Worm (Caenorhabditis elegans) whole organism, young adult: ENCODE data around the gene C01G10.5.
A peak's percentile ranks its signal among the peaks of the same experiment; 100 is the strongest.

Source experiments
- B0336.3 ChIP-seq: fragments of 200-800 bp; sonication (Bioruptor generic); IDR thresholded peaks from 2 replicates; pipeline ENCODE4 v1.3.6; 2022; ENCODE audit warnings: missing genetic modification characterization, missing compliant biosample characterization
- C17E4.6 ChIP-seq: fragments of 200-800 bp; sonication (Bioruptor generic); IDR thresholded peaks from 2 replicates; pipeline ENCODE4 v1.3.6; 2022; ENCODE audit warnings: missing genetic modification reagents, missing genetic modification characterization, missing compliant biosample characterization
- F23B12.7 ChIP-seq: sonication (generic microtip); optimal IDR thresholded peaks from 2 replicates; lab custom pipeline; 2017; ENCODE audit warnings: missing genetic modification characterization, mild to moderate bottlenecking, missing compliant biosample characterization, antibody characterized with exemption, moderate library complexity; ENCODE audit not compliant: insufficient read depth
- F39B2.1 ChIP-seq: fragments of 200-800 bp; sonication (Bioruptor generic); IDR thresholded peaks from 2 replicates; pipeline ENCODE4 v1.3.6; 2022; ENCODE audit warnings: missing genetic modification reagents, missing genetic modification characterization, missing compliant biosample characterization
- F49E8.2 ChIP-seq: sonication (generic microtip); optimal IDR thresholded peaks from 3 replicates; lab custom pipeline; 2017; ENCODE audit warnings: missing genetic modification characterization, mild to moderate bottlenecking, missing compliant biosample characterization, antibody characterized with exemption, moderate library complexity; ENCODE audit not compliant: insufficient read depth
- K12H6.12 ChIP-seq: fragments of 200-800 bp; sonication (Bioruptor generic); optimal IDR thresholded peaks from 2 replicates; lab custom pipeline; 2018; ENCODE audit warnings: mild to moderate bottlenecking, missing genetic modification characterization, missing compliant biosample characterization
- Y67H2A.10 ChIP-seq: fragments of 200-800 bp; sonication (Bioruptor generic); conservative IDR thresholded peaks from 2 replicates; pipeline ENCODE4 v1.3.6; 2022; ENCODE audit warnings: missing genetic modification reagents, missing genetic modification characterization, missing compliant biosample characterization
- Y79H2A.3 ChIP-seq: fragments of 200-800 bp; sonication (Bioruptor generic); conservative IDR thresholded peaks from 2 replicates; pipeline ENCODE4 v1.3.6; 2022; ENCODE audit warnings: missing genetic modification reagents, missing genetic modification characterization, missing compliant biosample characterization
- ZK185.1 ChIP-seq: sonication (generic microtip); optimal IDR thresholded peaks from 2 replicates; lab custom pipeline; 2016; ENCODE audit warnings: mild to moderate bottlenecking, missing genetic modification characterization, missing compliant biosample characterization; ENCODE audit not compliant: poor library complexity, severe bottlenecking
- cebp-2 ChIP-seq: fragments of 200-800 bp; sonication (Bioruptor generic); IDR thresholded peaks from 2 replicates; pipeline ENCODE4 v1.3.6; 2022; ENCODE audit warnings: missing genetic modification characterization, missing compliant biosample characterization
- ceh-100 ChIP-seq: fragments of 200-800 bp; sonication (Bioruptor generic); IDR thresholded peaks from 2 replicates; pipeline ENCODE4 v1.3.6; 2022; ENCODE audit warnings: missing genetic modification reagents, missing genetic modification characterization, missing compliant biosample characterization
- ceh-27 ChIP-seq: fragments of 200-800 bp; sonication (Bioruptor generic); optimal IDR thresholded peaks from 2 replicates; lab custom pipeline; 2018; ENCODE audit warnings: mild to moderate bottlenecking, missing genetic modification characterization, moderate library complexity, missing compliant biosample characterization
- ceh-40 ChIP-seq: fragments of 200-800 bp; sonication (Bioruptor generic); IDR thresholded peaks from 2 replicates; pipeline ENCODE4 v1.3.6; 2022; ENCODE audit warnings: missing genetic modification characterization, missing compliant biosample characterization
- ceh-91 ChIP-seq: fragments of 200-800 bp; sonication (Bioruptor generic); IDR thresholded peaks from 2 replicates; pipeline ENCODE4 v1.3.6; 2022; ENCODE audit warnings: missing genetic modification reagents, missing genetic modification characterization, missing compliant biosample characterization
- dox-1 ChIP-seq: fragments of 200-800 bp; sonication (Bioruptor generic); IDR thresholded peaks from 2 replicates; pipeline ENCODE4 v1.3.6; 2022; ENCODE audit warnings: missing genetic modification reagents, missing genetic modification characterization, missing compliant biosample characterization
- dpff-1 ChIP-seq: sonication (generic microtip); optimal IDR thresholded peaks from 2 replicates; lab custom pipeline; 2017; ENCODE audit warnings: mild to moderate bottlenecking, missing genetic modification characterization, missing compliant biosample characterization
- dpl-1 ChIP-seq: fragments of 150-350 bp; optimal IDR thresholded peaks from 2 replicates; lab custom pipeline; 2014; ENCODE audit warnings: missing biosample characterization, missing genetic modification reagents, missing genetic modification characterization
- egrh-3 ChIP-seq: fragments of 200-800 bp; sonication (Bioruptor generic); IDR thresholded peaks from 2 replicates; pipeline ENCODE4 v1.3.6; 2022; ENCODE audit warnings: missing genetic modification reagents, missing genetic modification characterization, missing compliant biosample characterization
- gei-17 ChIP-seq: fragments of 200-800 bp; sonication (Bioruptor generic); optimal IDR thresholded peaks from 2 replicates; lab custom pipeline; 2018; ENCODE audit warnings: mild to moderate bottlenecking, missing genetic modification characterization, missing compliant biosample characterization
- hlh-26 ChIP-seq: fragments of 200-800 bp; sonication (Bioruptor generic); conservative IDR thresholded peaks from 2 replicates; pipeline ENCODE4 v1.3.6; 2022; ENCODE audit warnings: missing genetic modification reagents, missing genetic modification characterization, missing compliant biosample characterization
- hsf-1 ChIP-seq: fragments of 200-800 bp; sonication (Bioruptor generic); IDR thresholded peaks from 2 replicates; pipeline ENCODE4 v1.3.6; 2022; ENCODE audit warnings: missing genetic modification reagents, missing genetic modification characterization, missing compliant biosample characterization
- let-526 ChIP-seq: fragments of 200-800 bp; sonication (Bioruptor generic); IDR thresholded peaks from 2 replicates; pipeline ENCODE4 v1.3.6; 2022; ENCODE audit warnings: missing genetic modification reagents, missing genetic modification characterization, missing compliant biosample characterization
- lin-26 ChIP-seq: fragments of 200-800 bp; sonication (Bioruptor generic); IDR thresholded peaks from 2 replicates; pipeline ENCODE4 v1.3.6; 2022; ENCODE audit warnings: missing genetic modification reagents, missing genetic modification characterization, missing compliant biosample characterization
- lin-35 ChIP-seq, 3 experiments: fragments of 150-350 bp in 2 of 3; sonication (generic microtip) in 1 of 3; optimal IDR thresholded peaks; 2 replicates each; lab custom pipeline; 2014 to 2018; ENCODE audit warnings: missing biosample characterization in 3 of 3, missing genetic modification characterization in 3 of 3, missing genetic modification reagents in 3 of 3
- lin-40 ChIP-seq: sonication (generic microtip); optimal IDR thresholded peaks from 2 replicates; lab custom pipeline; 2016; ENCODE audit warnings: missing genetic modification characterization, mild to moderate bottlenecking, missing compliant biosample characterization, missing genotype, missing genetic modification reagents
- lsl-1 ChIP-seq: fragments of 200-800 bp; sonication (Bioruptor generic); optimal IDR thresholded peaks from 2 replicates; lab custom pipeline; 2018; ENCODE audit warnings: mild to moderate bottlenecking, missing genetic modification characterization, moderate library complexity, missing compliant biosample characterization
- madf-3 ChIP-seq: fragments of 200-800 bp; sonication (Bioruptor generic); IDR thresholded peaks from 2 replicates; pipeline ENCODE4 v1.3.6; 2022; ENCODE audit warnings: missing genetic modification reagents, missing genetic modification characterization, missing compliant biosample characterization
- madf-8 ChIP-seq: fragments of 200-800 bp; sonication (Bioruptor generic); conservative IDR thresholded peaks from 2 replicates; pipeline ENCODE4 v1.3.6; 2022; ENCODE audit warnings: missing genetic modification reagents, missing genetic modification characterization, missing compliant biosample characterization
- mcd-1 ChIP-seq: fragments of 200-800 bp; sonication (Bioruptor generic); IDR thresholded peaks from 2 replicates; pipeline ENCODE4 v1.3.6; 2022; ENCODE audit warnings: missing genetic modification reagents, missing genetic modification characterization, missing compliant biosample characterization
- mel-28 ChIP-seq: sonication (generic microtip); optimal IDR thresholded peaks from 2 replicates; lab custom pipeline; 2016; ENCODE audit warnings: borderline replicate concordance, mild to moderate bottlenecking, missing genetic modification characterization, missing compliant biosample characterization
- nhr-179 ChIP-seq: sonication (generic microtip); optimal IDR thresholded peaks from 2 replicates; lab custom pipeline; 2016; ENCODE audit warnings: mild to moderate bottlenecking, missing genetic modification characterization, missing compliant biosample characterization
- nhr-90 ChIP-seq: sonication (generic microtip); optimal IDR thresholded peaks from 2 replicates; lab custom pipeline; 2016; ENCODE audit warnings: missing genotype, mild to moderate bottlenecking, missing genetic modification characterization, missing compliant biosample characterization
- pbrm-1 ChIP-seq: fragments of 200-800 bp; sonication (Bioruptor generic); IDR thresholded peaks from 2 replicates; pipeline ENCODE4 v1.3.6; 2022; ENCODE audit warnings: missing genetic modification reagents, missing genetic modification characterization, missing compliant biosample characterization
- rcor-1 ChIP-seq: fragments of 200-800 bp; sonication (Bioruptor generic); IDR thresholded peaks from 2 replicates; pipeline ENCODE4 v1.3.6; 2022; ENCODE audit warnings: missing genetic modification reagents, missing genetic modification characterization, missing compliant biosample characterization
- snpc-3.4 ChIP-seq: sonication (generic microtip); optimal IDR thresholded peaks from 2 replicates; lab custom pipeline; 2017; ENCODE audit warnings: missing genetic modification characterization, mild to moderate bottlenecking, missing compliant biosample characterization, antibody characterized with exemption, moderate library complexity, missing genotype, missing genetic modification reagents
- snpc-4 ChIP-seq, 5 experiments: fragments of 150-350 bp in 1 of 5; sonication (generic microtip) in 4 of 5; optimal IDR thresholded peaks; 2 replicates each; lab custom pipeline; 2014 to 2018; ENCODE audit warnings: missing genetic modification characterization in 5 of 5, missing biosample characterization in 3 of 5, antibody characterized with exemption in 2 of 5, mild to moderate bottlenecking in 2 of 5, missing compliant biosample characterization in 2 of 5, missing genotype in 2 of 5, moderate library complexity in 2 of 5, missing genetic modification reagents in 1 of 5
- tlf-1 ChIP-seq: fragments of 200-800 bp; sonication (Bioruptor generic); optimal IDR thresholded peaks from 2 replicates; lab custom pipeline; 2018; ENCODE audit warnings: mild to moderate bottlenecking, missing genetic modification characterization, missing compliant biosample characterization
- ztf-18 ChIP-seq: sonication (generic microtip); optimal IDR thresholded peaks from 2 replicates; lab custom pipeline; 2016; ENCODE audit warnings: missing genotype, mild to moderate bottlenecking, missing genetic modification characterization, missing compliant biosample characterization
- ztf-3 ChIP-seq: fragments of 200-800 bp; sonication (Bioruptor generic); optimal IDR thresholded peaks from 2 replicates; lab custom pipeline; 2018; ENCODE audit warnings: mild to moderate bottlenecking, missing genetic modification characterization, missing compliant biosample characterization

C01G10.5 gene

ce11 chrV:15136772-15137171 is 47.4 kb upstream of the C01G10.5 start, which contains the start of gene aipl-1 (continued):
- TF ChIP-seq ztf-3 (GFP tag; lab: Kevin White, UChicago) = no peak
- peak; percentile 90 for TF ChIP-seq mcd-1 (GFP tag; lab: Robert Waterston, UW)
- peak; percentile 95 for TF ChIP-seq ceh-100 (GFP tag; lab: Robert Waterston, UW)
- no peak for TF ChIP-seq C17E4.6 (GFP tag; lab: Robert Waterston, UW)
- no peak for TF ChIP-seq B0336.3
- no peak for TF ChIP-seq dpff-1 (tag; lab: Kevin White, UChicago)
- no peak for TF ChIP-seq K12H6.12 (tag; lab: Kevin White, UChicago)
- 0 out of 2 replicates have a peak, but pooled peaks have one; percentile 15 for TF ChIP-seq Y67H2A.10
- TF ChIP-seq ZK185.1 = peak; percentile 6
- peak; percentile 51; the same call in 1 of the 2 replicates for TF ChIP-seq rcor-1 (GFP tag; lab: Robert Waterston, UW)
- TF ChIP-seq F39B2.1 (GFP tag; lab: Robert Waterston, UW) = no peak
- peak; percentile 73 for TF ChIP-seq dox-1 (GFP tag; lab: Robert Waterston, UW)
- no peak for TF ChIP-seq cebp-2 (GFP tag; lab: Robert Waterston, UW)
- TF ChIP-seq mel-28 = no peak
- peak; percentile 48 for TF ChIP-seq lsl-1
- no peak for TF ChIP-seq Y79H2A.3 (GFP tag; lab: Robert Waterston, UW)
- TF ChIP-seq pbrm-1 = no peak
- no peak for TF ChIP-seq egrh-3 (GFP tag; lab: Robert Waterston, UW)
- TF ChIP-seq gei-17 = no peak
- no peak for TF ChIP-seq ztf-18 (tag; lab: Kevin White, UChicago)
- TF ChIP-seq hlh-26 (GFP tag; lab: Robert Waterston, UW) = no peak
- no peak for TF ChIP-seq tlf-1 (GFP tag; lab: Kevin White, UChicago)
- TF ChIP-seq ceh-91 (GFP tag; lab: Robert Waterston, UW) = peak; percentile 46
- peak; percentile 76 for TF ChIP-seq F23B12.7 (tag; lab: Kevin White, UChicago)
- no peak for TF ChIP-seq madf-8 (GFP tag; lab: Robert Waterston, UW)
- no peak for TF ChIP-seq madf-3 (GFP tag; lab: Robert Waterston, UW)
- TF ChIP-seq nhr-179 (tag; lab: Kevin White, UChicago) = no peak
- peak; percentile 7 for TF ChIP-seq dpl-1 (GFP tag; lab: Kevin White, UChicago)
- no peak for TF ChIP-seq ceh-40
- TF ChIP-seq ceh-27 (GFP tag; lab: Kevin White, UChicago) = peak; percentile 52
- peak in 1 of 3 experiments; percentile 53 for TF ChIP-seq lin-35 (GFP tag; optimal IDR thresholded peaks at IDR 0.05; lab: Kevin White, UChicago)
- TF ChIP-seq lin-40 (tag; lab: Kevin White, UChicago) = no peak
- TF ChIP-seq snpc-3.4 (tag; lab: Kevin White, UChicago) = peak; percentile 25
- no peak for TF ChIP-seq nhr-90 (tag; lab: Kevin White, UChicago)
- no peak for TF ChIP-seq lin-26
- TF ChIP-seq snpc-4 (GFP tag; optimal IDR thresholded peaks at IDR 0.05; lab: Kevin White, UChicago) = no peak
- peak in 3 of 4 experiments; percentile 5 to 66 (median 53) for TF ChIP-seq snpc-4 (tag; optimal IDR thresholded peaks at IDR 0.05; lab: Kevin White, UChicago)
- TF ChIP-seq F49E8.2 (tag; lab: Kevin White, UChicago) = peak; percentile 77
- no peak for TF ChIP-seq let-526

- TF ChIP-seq C17E4.6 (GFP tag; lab: Robert Waterston, UW) (no peak), hsf-1 (GFP tag; lab: Robert Waterston, UW) (0 out of 2 replicates have a peak, but pooled peaks have one; percentile 18)
These were observed 44.5 kb upstream of the C01G10.5 start for ce11 chrV:15133812-15134211.
